Fruit fly (Drosophila melanogaster): ENCODE measurements around the gene CapaR.
A peak's percentile ranks its signal among the peaks of the same experiment; 100 is the strongest.

CapaR gene

dm6 chr3L:21585397-21585796 is 23.4 kb upstream of the CapaR start (continued):
- no peak for TF ChIP-seq CG9215 (GFP tag; IDR thresholded peaks at IDR 0.05)
- no peak for TF ChIP-seq prd (optimal IDR thresholded peaks at IDR 0.05)
- peak; percentile 52; the same call in 2 of the 3 replicates for TF ChIP-seq prd (GFP tag; IDR thresholded peaks at IDR 0.05)
- no peak for TF ChIP-seq CG14014 (GFP tag; IDR thresholded peaks at IDR 0.05)
- no peak for TF ChIP-seq cato (GFP tag; optimal IDR thresholded peaks at IDR 0.05; ENCODE audit: borderline replicate concordance)
- TF ChIP-seq CG2120 (GFP tag; optimal IDR thresholded peaks at IDR 0.05) = no peak
- TF ChIP-seq CG13775 (GFP tag; optimal IDR thresholded peaks at IDR 0.05) = peak; percentile 10
- peak; percentile 23 for TF ChIP-seq fd96Cb (tag; optimal IDR thresholded peaks at IDR 0.05)
- TF ChIP-seq Oli (tag; optimal IDR thresholded peaks at IDR 0.05) = peak; percentile 26
- peak; percentile 44 for TF ChIP-seq CG2712 (tag; optimal IDR thresholded peaks at IDR 0.05)
- peak; percentile 59; the same call in 2 of the 3 replicates for TF ChIP-seq CG17361 (GFP tag; IDR thresholded peaks at IDR 0.05)
- TF ChIP-seq CG10431 (GFP tag; optimal IDR thresholded peaks at IDR 0.05) = no peak
- TF ChIP-seq CG11093 (GFP tag; IDR thresholded peaks at IDR 0.05) = no peak
- TF ChIP-seq Xrp1 (GFP tag; IDR thresholded peaks at IDR 0.05) = peak; percentile 38; the same call in 1 of the 2 replicates
- TF ChIP-seq sisA (GFP tag; IDR thresholded peaks at IDR 0.05) = peak; percentile 15; the same call in 1 of the 2 replicates
- no peak for TF ChIP-seq vvl (GFP tag; IDR thresholded peaks at IDR 0.05)
- no peak for TF ChIP-seq CG14050 (GFP tag; IDR thresholded peaks at IDR 0.05)
- no peak for TF ChIP-seq abd-A (tag; optimal IDR thresholded peaks at IDR 0.05)
- TF ChIP-seq CG7556 (GFP tag; optimal IDR thresholded peaks at IDR 0.05) = peak; percentile 10
- no peak for TF ChIP-seq h (optimal IDR thresholded peaks at IDR 0.05)
- peak in 1 of 2 experiments; percentile 52 for TF ChIP-seq bsh (GFP tag; optimal IDR thresholded peaks at IDR 0.05)
- TF ChIP-seq CG30431 (GFP tag; optimal IDR thresholded peaks at IDR 0.05) = no peak
- no peak for TF ChIP-seq sug (tag; optimal IDR thresholded peaks at IDR 0.05)
- TF ChIP-seq NfI (GFP tag; optimal IDR thresholded peaks at IDR 0.05) = no peak
- peak; percentile 75 for TF ChIP-seq sens (GFP tag)
- TF ChIP-seq CG7357 (GFP tag; IDR thresholded peaks at IDR 0.05) = no peak
- TF ChIP-seq CG8388 (GFP tag; optimal IDR thresholded peaks at IDR 0.05) = peak; percentile 0
- 0 out of 2 replicates have a peak, but pooled peaks have one; percentile 13 for TF ChIP-seq ttk (GFP tag; IDR thresholded peaks at IDR 0.05)
- TF ChIP-seq CG15696 (tag; optimal IDR thresholded peaks at IDR 0.05) = peak; percentile 19
- TF ChIP-seq sc (optimal IDR thresholded peaks at IDR 0.05) = no peak
- no peak for TF ChIP-seq sc (GFP tag; optimal IDR thresholded peaks at IDR 0.05)
- TF ChIP-seq sd (tag; optimal IDR thresholded peaks at IDR 0.05) = no peak
- TF ChIP-seq CG18262 (tag; optimal IDR thresholded peaks at IDR 0.05) = peak; percentile 51
- TF ChIP-seq dimm (GFP tag; IDR thresholded peaks at IDR 0.05) = no peak
- no peak for TF ChIP-seq Ravus (GFP tag; IDR thresholded peaks at IDR 0.05)
- TF ChIP-seq Atf3 (GFP tag; optimal IDR thresholded peaks at IDR 0.05) = no peak
- no peak for TF ChIP-seq CG15601 (tag; optimal IDR thresholded peaks at IDR 0.05)
- TF ChIP-seq CG9727 (GFP tag; optimal IDR thresholded peaks at IDR 0.05) = peak; percentile 38

dm6 chr3L:21584683-21585082 is 22.7 kb upstream of the CapaR start:
- TF ChIP-seq CG7357 (GFP tag; IDR thresholded peaks at IDR 0.05) (no peak), CG12236 (GFP tag; optimal IDR thresholded peaks at IDR 0.05) (no peak), yki (optimal IDR thresholded peaks at IDR 0.05) (peak; percentile 89), zf30C (GFP tag; optimal IDR thresholded peaks at IDR 0.05) (no peak), CG34224 (GFP tag; IDR thresholded peaks at IDR 0.05; ENCODE audit: partially characterized antibody) (peak; percentile 55; the same call in 1 of the 3 replicates), CG18764 (GFP tag; optimal IDR thresholded peaks at IDR 0.05) (no peak), CG2712 (tag; optimal IDR thresholded peaks at IDR 0.05) (no peak), insv (GFP tag; optimal IDR thresholded peaks at IDR 0.05) (no peak), Antp (GFP tag; optimal IDR thresholded peaks at IDR 0.05) (no peak), Trl (optimal IDR thresholded peaks at IDR 0.05) (peak; percentile 68 to 96), Trl (GFP tag; optimal IDR thresholded peaks at IDR 0.05) (no peak), twi (tag; optimal IDR thresholded peaks at IDR 0.05) (no peak), CG14441 (GFP tag; IDR thresholded peaks at IDR 0.05) (peak; percentile 16; the same call in 1 of the 2 replicates), D19B (GFP tag; optimal IDR thresholded peaks at IDR 0.05) (no peak), cg (GFP tag; optimal IDR thresholded peaks at IDR 0.05) (peak; percentile 78), Ravus (GFP tag; IDR thresholded peaks at IDR 0.05) (no peak), tna (GFP tag; IDR thresholded peaks at IDR 0.05; ENCODE audit: partially characterized antibody) (no peak), Hey (tag; optimal IDR thresholded peaks at IDR 0.05) (peak; percentile 5), chm (GFP tag; IDR thresholded peaks at IDR 0.05) (peak; percentile 70), tgo (GFP tag; IDR thresholded peaks at IDR 0.05) (no peak)

All from whole organism, embryonic.